Fruit fly (Drosophila melanogaster) whole organism, embryonic: Measurements from ENCODE around the gene flw.

Source experiments
- Antp ChIP-seq: fragments of 200-800 bp; sonication (Bioruptor generic); optimal IDR thresholded peaks from 3 replicates; lab custom pipeline; 2016; ENCODE audit warnings: missing biosample characterization, missing genetic modification characterization
- Bteb2 ChIP-seq: fragments of 200-800 bp; sonication (Bioruptor generic); optimal IDR thresholded peaks from 2 replicates; lab custom pipeline; 2016; ENCODE audit warnings: missing biosample characterization, missing genetic modification characterization
- CG11093 ChIP-seq: fragments of 200-800 bp; sonication (Bioruptor generic); IDR thresholded peaks from 3 replicates; pipeline ENCODE4 v1.3.6; 2022; ENCODE audit warnings: missing biosample characterization, missing genetic modification characterization
- CG11504 ChIP-seq: fragments of 200-800 bp; sonication (Bioruptor generic); optimal IDR thresholded peaks from 3 replicates; lab custom pipeline; 2019; ENCODE audit warnings: missing biosample characterization, mild to moderate bottlenecking, missing genetic modification characterization, moderate library complexity
- CG11723 ChIP-seq: fragments of 200-800 bp; sonication (Bioruptor generic); optimal IDR thresholded peaks from 2 replicates; lab custom pipeline; 2017; ENCODE audit warnings: missing biosample characterization, mild to moderate bottlenecking, missing genetic modification characterization
- CG12219 ChIP-seq: fragments of 200-800 bp; sonication (Bioruptor generic); optimal IDR thresholded peaks from 3 replicates; lab custom pipeline; 2018; ENCODE audit warnings: missing biosample characterization, mild to moderate bottlenecking, missing genetic modification characterization
- CG12236 ChIP-seq: fragments of 200-800 bp; sonication (Bioruptor generic); optimal IDR thresholded peaks from 2 replicates; lab custom pipeline; 2016; ENCODE audit warnings: missing biosample characterization, missing genetic modification characterization
- CG12659 ChIP-seq: fragments of 200-800 bp; sonication (Bioruptor generic); optimal IDR thresholded peaks from 3 replicates; lab custom pipeline; 2017; ENCODE audit warnings: mild to moderate bottlenecking, missing biosample characterization, missing genetic modification reagents, missing genetic modification characterization
- CG13424 ChIP-seq: fragments of 200-800 bp; sonication (Bioruptor generic); optimal IDR thresholded peaks from 2 replicates; lab custom pipeline; 2019; ENCODE audit warnings: missing biosample characterization, mild to moderate bottlenecking, missing genetic modification characterization, moderate library complexity
- CG14710 ChIP-seq: fragments of 200-800 bp; sonication (Bioruptor generic); optimal IDR thresholded peaks from 3 replicates; lab custom pipeline; 2019; ENCODE audit warnings: missing biosample characterization, mild to moderate bottlenecking, missing genetic modification characterization, moderate library complexity
- CG14860 ChIP-seq: fragments of 200-800 bp; sonication (Bioruptor generic); IDR thresholded peaks from 3 replicates; pipeline ENCODE4 v1.3.6; 2022; ENCODE audit warnings: missing biosample characterization, missing genetic modification characterization; ENCODE audit not compliant: partially characterized antibody
- CG15269 ChIP-seq: fragments of 200-800 bp; sonication (Bioruptor generic); optimal IDR thresholded peaks from 2 replicates; lab custom pipeline; 2018; ENCODE audit warnings: missing biosample characterization, mild to moderate bottlenecking, missing genetic modification characterization, moderate library complexity
- CG1603 ChIP-seq: fragments of 200-800 bp; sonication (Bioruptor generic); optimal IDR thresholded peaks from 2 replicates; lab custom pipeline; 2019; ENCODE audit warnings: missing biosample characterization, mild to moderate bottlenecking, missing genetic modification characterization, moderate library complexity
- CG17186 ChIP-seq: fragments of 200-800 bp; sonication (Bioruptor generic); optimal IDR thresholded peaks from 3 replicates; lab custom pipeline; 2017; ENCODE audit warnings: missing biosample characterization, missing genetic modification reagents, missing genetic modification characterization
- CG17359 ChIP-seq: fragments of 200-800 bp; sonication (Bioruptor generic); optimal IDR thresholded peaks from 3 replicates; lab custom pipeline; 2018; ENCODE audit warnings: missing biosample characterization, mild to moderate bottlenecking, missing genetic modification characterization, moderate library complexity
- CG17385 ChIP-seq: fragments of 200-800 bp; sonication (Bioruptor generic); optimal IDR thresholded peaks from 3 replicates; lab custom pipeline; 2018; ENCODE audit warnings: missing biosample characterization, mild to moderate bottlenecking, missing genetic modification characterization
- CG18262 ChIP-seq: fragments of 200-800 bp; optimal IDR thresholded peaks from 3 replicates; lab custom pipeline; 2019; ENCODE audit warnings: missing biosample characterization, mild to moderate bottlenecking, missing genetic modification characterization, moderate library complexity
- CG18476 ChIP-seq: fragments of 200-800 bp; sonication (Bioruptor generic); optimal IDR thresholded peaks from 2 replicates; lab custom pipeline; 2016; ENCODE audit warnings: missing biosample characterization, mild to moderate bottlenecking, missing genetic modification characterization
- CG3281 ChIP-seq: fragments of 200-800 bp; sonication (Bioruptor generic); optimal IDR thresholded peaks from 3 replicates; lab custom pipeline; 2017; ENCODE audit warnings: missing biosample characterization, mild to moderate bottlenecking, missing genetic modification characterization
- CG3407 ChIP-seq: fragments of 200-800 bp; sonication (Bioruptor generic); optimal IDR thresholded peaks from 2 replicates; lab custom pipeline; 2018; ENCODE audit warnings: missing biosample characterization, mild to moderate bottlenecking, missing genetic modification characterization
- CG34422 ChIP-seq: fragments of 200-800 bp; sonication (Bioruptor generic); IDR thresholded peaks from 3 replicates; pipeline ENCODE4 v1.3.6; 2022; ENCODE audit warnings: missing biosample characterization, missing genetic modification characterization
- CG3726 ChIP-seq: fragments of 200-800 bp; sonication (Bioruptor generic); IDR thresholded peaks from 3 replicates; pipeline ENCODE4, ENCODE4 v1.3.6; 2022; ENCODE audit warnings: missing biosample characterization, missing genetic modification characterization
- CG43689 ChIP-seq: fragments of 200-800 bp; sonication (Bioruptor generic); IDR thresholded peaks from 2 replicates; pipeline ENCODE4 v1.3.6; 2022; ENCODE audit warnings: missing biosample characterization, missing genetic modification characterization
- CG8388 ChIP-seq: fragments of 200-800 bp; sonication (Bioruptor generic); optimal IDR thresholded peaks from 2 replicates; lab custom pipeline; 2019; ENCODE audit warnings: missing biosample characterization, mild to moderate bottlenecking, missing genetic modification characterization, moderate library complexity
- CoRest ChIP-seq: fragments of 200-800 bp; sonication (Bioruptor generic); optimal IDR thresholded peaks from 3 replicates; lab custom pipeline; 2018; ENCODE audit warnings: missing biosample characterization, mild to moderate bottlenecking, missing genetic modification characterization, moderate library complexity
- CrebB ChIP-seq: fragments of 200-800 bp; sonication (Bioruptor generic); optimal IDR thresholded peaks from 3 replicates; lab custom pipeline; 2018; ENCODE audit warnings: missing biosample characterization, mild to moderate bottlenecking, missing genetic modification characterization
- Doc2 ChIP-seq: fragments of 200-800 bp; sonication (Bioruptor generic); IDR thresholded peaks from 2 replicates; pipeline ENCODE4 v1.3.6; 2022; ENCODE audit warnings: missing biosample characterization, missing genetic modification characterization
- Drgx ChIP-seq: fragments of 200-800 bp; sonication (Bioruptor generic); IDR thresholded peaks from 2 replicates; pipeline ENCODE4 v1.3.6; 2022; ENCODE audit warnings: missing biosample characterization, missing genetic modification characterization
- E2f1 ChIP-seq: fragments of 200-800 bp; sonication (Bioruptor generic); IDR thresholded peaks from 2 replicates; pipeline ENCODE4 v1.3.6; 2022; ENCODE audit warnings: missing biosample characterization, missing genetic modification characterization
- Fer2 ChIP-seq: fragments of 200-800 bp; sonication (Bioruptor generic); optimal IDR thresholded peaks from 2 replicates; lab custom pipeline; 2018; ENCODE audit warnings: missing biosample characterization, mild to moderate bottlenecking, missing genetic modification characterization, moderate library complexity
- Gug ChIP-seq: fragments of 200-800 bp; sonication (Bioruptor generic); IDR thresholded peaks from 4 replicates; pipeline ENCODE4 v1.3.6; 2022; ENCODE audit warnings: missing biosample characterization, missing genetic modification characterization
- Meics ChIP-seq: fragments of 200-800 bp; sonication (Bioruptor generic); optimal IDR thresholded peaks from 2 replicates; lab custom pipeline; 2017; ENCODE audit warnings: missing biosample characterization, mild to moderate bottlenecking, missing genetic modification characterization
- Myb ChIP-seq: fragments of 200-800 bp; sonication (Bioruptor generic); optimal IDR thresholded peaks from 2 replicates; lab custom pipeline; 2016; ENCODE audit warnings: missing biosample characterization, missing genetic modification characterization
- Oli ChIP-seq: fragments of 200-800 bp; sonication (Bioruptor generic); optimal IDR thresholded peaks from 2 replicates; lab custom pipeline; 2018; ENCODE audit warnings: missing biosample characterization, mild to moderate bottlenecking, missing genetic modification characterization, moderate library complexity
- Scr ChIP-seq: fragments of 200-800 bp; sonication (Bioruptor generic); IDR thresholded peaks from 2 replicates; pipeline ENCODE4 v1.3.6; 2022; ENCODE audit warnings: missing biosample characterization, missing genetic modification characterization; ENCODE audit not compliant: partially characterized antibody
- Ssrp ChIP-seq: fragments of 200-800 bp; sonication (Bioruptor generic); optimal IDR thresholded peaks from 2 replicates; lab custom pipeline; 2018; ENCODE audit warnings: missing biosample characterization, mild to moderate bottlenecking, missing genetic modification characterization, moderate library complexity
- btn ChIP-seq: fragments of 200-800 bp; sonication (Bioruptor generic); optimal IDR thresholded peaks from 2 replicates; lab custom pipeline; 2016; ENCODE audit warnings: missing biosample characterization, missing genetic modification characterization
- dmrt99B ChIP-seq: fragments of 200-800 bp; sonication (Bioruptor generic); optimal IDR thresholded peaks from 2 replicates; lab custom pipeline; 2018; ENCODE audit warnings: missing biosample characterization, mild to moderate bottlenecking, missing genetic modification characterization, moderate library complexity
- gfzf ChIP-seq: fragments of 200-800 bp; sonication (Bioruptor generic); optimal IDR thresholded peaks from 2 replicates; lab custom pipeline; 2016; ENCODE audit warnings: missing biosample characterization, mild to moderate bottlenecking, missing genetic modification characterization, moderate library complexity
- grau ChIP-seq: fragments of 200-800 bp; optimal IDR thresholded peaks from 3 replicates; lab custom pipeline; 2019; ENCODE audit warnings: missing biosample characterization, mild to moderate bottlenecking, missing genetic modification characterization, moderate library complexity
- hkb ChIP-seq, 2 experiments: fragments of 200-800 bp in 1 of 2; fragments of >200 bp in 1 of 2; sonication (Bioruptor generic) in 1 of 2; IDR thresholded peaks in 1 of 2; optimal IDR thresholded peaks in 1 of 2; 2 replicates each; pipeline versions ENCODE4 v1.3.6 to Lab custom; 2017 to 2022; ENCODE audit warnings: missing biosample characterization in 1 of 2, missing genetic modification characterization in 1 of 2
- lola ChIP-seq, 3 experiments: fragments of >200 bp in 2 of 3; fragments of 200-800 bp in 1 of 3; sonication (Bioruptor generic) in 1 of 3; optimal IDR thresholded peaks; 2 replicates each; lab custom pipeline; 2017 to 2019; ENCODE audit warnings: missing biosample characterization in 3 of 3, missing genetic modification characterization in 3 of 3, mild to moderate bottlenecking in 1 of 3, moderate library complexity in 1 of 3
- prd ChIP-seq, 3 experiments: fragments of >200 bp in 2 of 3; fragments of 200-800 bp in 1 of 3; sonication (Bioruptor generic) in 1 of 3; optimal IDR thresholded peaks in 2 of 3; IDR thresholded peaks in 1 of 3; 2 replicates in 2 of 3; 3 replicates in 1 of 3; pipeline versions ENCODE4 v1.3.6 to Lab custom; 2017 to 2022; ENCODE audit warnings: missing biosample characterization in 1 of 3, missing genetic modification characterization in 1 of 3
- trh ChIP-seq: fragments of 200-800 bp; sonication (Bioruptor generic); optimal IDR thresholded peaks from 2 replicates; lab custom pipeline; 2016; ENCODE audit warnings: missing biosample characterization, missing genetic modification characterization
- wor ChIP-seq: fragments of 200-800 bp; sonication (Bioruptor generic); IDR thresholded peaks from 2 replicates; pipeline ENCODE4 v1.3.6; 2022; ENCODE audit warnings: missing biosample characterization, missing genetic modification characterization
- yki ChIP-seq: fragments of >200 bp; optimal IDR thresholded peaks from 3 replicates; lab custom pipeline; 2018
- zen ChIP-seq: fragments of 200-800 bp; sonication (Bioruptor generic); optimal IDR thresholded peaks from 3 replicates; lab custom pipeline; 2018; ENCODE audit warnings: missing biosample characterization, mild to moderate bottlenecking, missing genetic modification characterization, moderate library complexity

The flw gene

dm6 chrX:10362557-10363366 is 23.0 kb upstream of the flw start (continued):
- no peak for TF ChIP-seq CG13424 (tag; lab: Kevin White, UChicago)
- TF ChIP-seq CG43689 (GFP tag; lab: Robert Waterston, UW): no peak
- TF ChIP-seq CG3726 (GFP tag; lab: Robert Waterston, UW): no peak
- peak; percentile 11 for TF ChIP-seq CG15269 (tag; lab: Kevin White, UChicago)
- TF ChIP-seq CG17385: peak; percentile 11
- no peak for TF ChIP-seq prd (optimal IDR thresholded peaks at IDR 0.05; lab: Kevin White, UChicago)
- TF ChIP-seq prd (GFP tag; IDR thresholded peaks at IDR 0.05; lab: Robert Waterston, UW): 0 out of 3 replicates have a peak, but pooled peaks have one; percentile 13
- no peak for TF ChIP-seq CG3407
- no peak for TF ChIP-seq Antp (GFP tag; lab: Kevin White, UChicago)
- TF ChIP-seq CG14710 (tag; lab: Kevin White, UChicago): peak; percentile 37
- no peak for TF ChIP-seq Fer2
- TF ChIP-seq Myb: peak; percentile 8
- no peak for TF ChIP-seq zen (tag; lab: Kevin White, UChicago)
- no peak for TF ChIP-seq CG11723 (GFP tag; lab: Kevin White, UChicago)
- peak; percentile 53 for TF ChIP-seq Oli
- no peak for TF ChIP-seq CrebB (tag; lab: Kevin White, UChicago)
- TF ChIP-seq Meics (GFP tag; lab: Kevin White, UChicago): peak; percentile 32
- TF ChIP-seq grau (tag; lab: Kevin White, UChicago): peak; percentile 39
- no peak for TF ChIP-seq E2f1 (GFP tag; lab: Robert Waterston, UW)
- TF ChIP-seq Ssrp (tag; lab: Kevin White, UChicago): peak; percentile 6
- TF ChIP-seq CG18262: peak; percentile 62
- TF ChIP-seq Drgx: no peak; the same call in 1 of the 2 replicates
- TF ChIP-seq CG1603 (tag; lab: Kevin White, UChicago): peak; percentile 2
- no peak for TF ChIP-seq Gug (GFP tag; lab: Robert Waterston, UW)
- peak; percentile 2 for TF ChIP-seq CG12219 (GFP tag; lab: Kevin White, UChicago)
- no peak for TF ChIP-seq trh (GFP tag; lab: Kevin White, UChicago)
- TF ChIP-seq CG12236 (GFP tag; lab: Kevin White, UChicago): no peak
- no peak for TF ChIP-seq Scr (GFP tag; lab: Robert Waterston, UW)
- TF ChIP-seq CG11504 (tag; lab: Kevin White, UChicago): peak; percentile 64
- TF ChIP-seq yki (lab: Kevin White, UChicago): no peak
- peak; percentile 42 for TF ChIP-seq CoRest (tag; lab: Kevin White, UChicago)
- TF ChIP-seq lola (GFP tag; optimal IDR thresholded peaks at IDR 0.05; lab: Kevin White, UChicago): peak in 1 of 3 experiments; percentile 45
- no peak for TF ChIP-seq wor (GFP tag; lab: Robert Waterston, UW)
- no peak for TF ChIP-seq CG11093
- no peak for TF ChIP-seq CG14860 (GFP tag; lab: Robert Waterston, UW)
- TF ChIP-seq Doc2: no peak
- TF ChIP-seq CG3281 (GFP tag; lab: Kevin White, UChicago): peak; percentile 13
- TF ChIP-seq CG34422 (GFP tag; lab: Robert Waterston, UW): peak; percentile 33; the same call in 1 of the 3 replicates
- peak; percentile 6 for TF ChIP-seq CG8388 (GFP tag; lab: Kevin White, UChicago)
- peak; percentile 37 for TF ChIP-seq CG12659
- TF ChIP-seq CG18476 (GFP tag; lab: Kevin White, UChicago): no peak
- no peak for TF ChIP-seq CG17186
- TF ChIP-seq Bteb2 (GFP tag; lab: Kevin White, UChicago): no peak
- TF ChIP-seq hkb (optimal IDR thresholded peaks at IDR 0.05; lab: Kevin White, UChicago): no peak
- TF ChIP-seq hkb (GFP tag; IDR thresholded peaks at IDR 0.05; lab: Robert Waterston, UW): peak; percentile 31; the same call in 1 of the 2 replicates
- peak; percentile 43 for TF ChIP-seq dmrt99B (tag; lab: Kevin White, UChicago)
- TF ChIP-seq btn: no peak
- TF ChIP-seq CG17359 (tag; lab: Kevin White, UChicago): peak; percentile 7
- no peak for TF ChIP-seq gfzf (GFP tag; lab: Kevin White, UChicago)
